Worm (Caenorhabditis elegans) whole organism, late embryonic: ENCODE results near the gene sdz-31.

Source experiments
- F13H6.1 ChIP-seq: sonication (generic microtip); optimal IDR thresholded peaks from 2 replicates; lab custom pipeline; 2016; ENCODE audit warnings: missing genetic modification characterization, missing compliant biosample characterization
- ceh-6 ChIP-seq: fragments of 200-800 bp; sonication (Bioruptor generic); optimal IDR thresholded peaks from 2 replicates; lab custom pipeline; 2018; ENCODE audit warnings: mild to moderate bottlenecking, missing genetic modification characterization, missing compliant biosample characterization
- fkh-10 ChIP-seq: fragments of 150-350 bp; optimal IDR thresholded peaks from 2 replicates; lab custom pipeline; 2014; ENCODE audit warnings: missing biosample characterization, missing genetic modification reagents, missing genetic modification characterization
- fkh-6 ChIP-seq: sonication (generic microtip); optimal IDR thresholded peaks from 2 replicates; lab custom pipeline; 2016; ENCODE audit warnings: missing genetic modification characterization, missing compliant biosample characterization
- madf-2 ChIP-seq: sonication (generic microtip); optimal IDR thresholded peaks from 2 replicates; lab custom pipeline; 2017; ENCODE audit warnings: missing genetic modification characterization, missing compliant biosample characterization
- nhr-11 ChIP-seq: fragments of 150-350 bp; optimal IDR thresholded peaks from 2 replicates; lab custom pipeline; 2014; ENCODE audit warnings: missing biosample characterization, missing genetic modification characterization
- nhr-232 ChIP-seq: sonication (generic microtip); optimal IDR thresholded peaks from 2 replicates; lab custom pipeline; 2016; ENCODE audit warnings: missing genetic modification characterization, missing compliant biosample characterization
- pha-4 ChIP-seq: fragments of 150-350 bp; optimal IDR thresholded peaks from 2 replicates; lab custom pipeline; 2018; ENCODE audit warnings: missing biosample characterization, missing genetic modification reagents, missing genetic modification characterization
- pqm-1 ChIP-seq: sonication (generic microtip); optimal IDR thresholded peaks from 2 replicates; lab custom pipeline; 2016; ENCODE audit warnings: missing genetic modification characterization, missing compliant biosample characterization

DNA sequence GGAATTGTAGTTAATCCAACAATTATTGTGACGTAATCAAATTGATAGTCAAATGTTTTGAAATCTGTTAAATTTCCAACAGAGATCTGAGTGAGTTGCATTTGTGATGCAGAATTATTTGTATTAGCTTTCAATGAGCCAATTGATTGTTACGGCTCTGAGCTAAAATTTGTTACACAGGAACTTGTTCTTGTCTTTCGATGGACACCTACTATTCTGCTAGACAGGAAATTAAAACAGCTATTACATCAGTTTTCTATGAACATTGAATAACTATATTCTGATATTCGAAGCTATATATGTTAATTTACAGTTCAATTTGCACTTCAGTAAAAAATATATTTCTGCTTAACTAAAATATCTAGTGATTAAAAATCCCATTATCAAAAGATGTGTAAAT, 46.1 kb upstream of the sdz-31 start, which contains the start of gene sru-40:
- no peak for TF ChIP-seq F13H6.1
- no peak for TF ChIP-seq pha-4
- no peak for TF ChIP-seq fkh-10 (GFP tag; lab: Kevin White, UChicago)
- no peak for TF ChIP-seq nhr-232 (tag; lab: Kevin White, UChicago)
- no peak for TF ChIP-seq fkh-6 (tag; lab: Kevin White, UChicago)
- TF ChIP-seq nhr-11, result no peak
- TF ChIP-seq madf-2, result no peak
- no peak for TF ChIP-seq pqm-1
- no peak for TF ChIP-seq ceh-6 (GFP tag; lab: Kevin White, UChicago)
